Worm (Caenorhabditis elegans) whole organism, young adult: ENCODE measurements around the gene E02H4.2.

Experiments
- athp-1 ChIP-seq: sonication (generic microtip); optimal IDR thresholded peaks from 2 replicates; lab custom pipeline; 2017; ENCODE audit warnings: mild to moderate bottlenecking, missing genetic modification characterization, missing compliant biosample characterization
- efl-1 ChIP-seq: fragments of 150-350 bp; optimal IDR thresholded peaks from 2 replicates; lab custom pipeline; 2014; ENCODE audit warnings: missing biosample characterization, missing genetic modification reagents, missing genetic modification characterization
- mxl-1 ChIP-seq: sonication (generic microtip); optimal IDR thresholded peaks from 2 replicates; lab custom pipeline; 2016; ENCODE audit warnings: missing genetic modification characterization, missing compliant biosample characterization
- unc-130 ChIP-seq: sonication (generic microtip); optimal IDR thresholded peaks from 2 replicates; lab custom pipeline; 2016; ENCODE audit warnings: missing genetic modification reagents, missing genetic modification characterization, missing compliant biosample characterization

ce11 chrX:14263473-14263872, 18.0 kb downstream of the E02H4.2 start, which contains the start of gene E02H4.8:
- TF ChIP-seq unc-130 (GFP tag; lab: Kevin White, UChicago) = no peak
- no peak for TF ChIP-seq athp-1
- no peak for TF ChIP-seq efl-1 (GFP tag; lab: Kevin White, UChicago)
- TF ChIP-seq mxl-1 (tag; lab: Kevin White, UChicago) = no peak
